Worm (Caenorhabditis elegans) whole organism, L3 larva: Measurements from ENCODE around the gene Y102A5C.27.

ENCODE experiments used
- nhr-23 ChIP-seq: fragments of 150-350 bp; optimal IDR thresholded peaks from 2 replicates; lab custom pipeline; 2014; ENCODE audit warnings: missing biosample characterization, missing genetic modification reagents, missing genetic modification characterization
- unc-39 ChIP-seq: sonication (generic microtip); optimal IDR thresholded peaks from 4 replicates; lab custom pipeline; 2017; ENCODE audit warnings: missing biosample characterization, missing genetic modification characterization

- no peak for TF ChIP-seq unc-39 (tag; lab: Kevin White, UChicago)
- TF ChIP-seq nhr-23 (tag; lab: Kevin White, UChicago): no peak
Observed at ce11 chrV:17014050-17014449, 25.5 kb upstream of the Y102A5C.27 start, which contains the start of gene clc-13.
